Worm (Caenorhabditis elegans): ENCODE data around the gene F38B2.6.

Gene F38B2.6

DNA sequence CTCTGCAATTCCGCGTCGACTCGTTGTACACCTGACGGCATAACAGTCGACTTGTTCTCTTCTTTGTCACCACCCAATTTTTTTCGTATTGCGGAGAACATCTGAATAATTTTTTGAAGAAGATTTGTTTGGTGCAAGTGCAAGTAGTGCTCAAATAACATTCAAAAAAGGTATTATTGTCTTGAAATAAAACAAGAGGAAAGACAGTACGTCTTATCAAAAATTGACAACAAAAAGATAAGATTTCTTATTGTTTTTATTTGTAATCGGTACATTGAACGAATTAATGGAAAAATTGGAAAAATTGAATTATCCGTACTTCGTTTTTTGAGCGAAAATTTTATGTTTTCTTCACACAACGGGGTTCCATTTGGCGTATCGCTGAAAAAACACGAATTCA, 24.7 kb upstream of the F38B2.6 start, which contains the start of gene F08G12.1:
Gene F08G12.1 (minus strand): TSS at position 101 of the 400 bp plus-strand sequence.
- TF ChIP-seq nhr-77 (tag; optimal IDR thresholded peaks at IDR 0.05) (no peak), elt-1 (tag; optimal IDR thresholded peaks at IDR 0.05) (no peak), lsy-2 (tag; optimal IDR thresholded peaks at IDR 0.05) (no peak), nhr-23 (tag; optimal IDR thresholded peaks at IDR 0.05) (no peak), ZK546.5 (tag; optimal IDR thresholded peaks at IDR 0.05) (no peak), ceh-82 (tag; optimal IDR thresholded peaks at IDR 0.05) (no peak), peb-1 (tag; optimal IDR thresholded peaks at IDR 0.05) (no peak), lin-11 (tag; optimal IDR thresholded peaks at IDR 0.05) (no peak), aly-2 (tag; optimal IDR thresholded peaks at IDR 0.05) (no peak), nhr-21 (tag; optimal IDR thresholded peaks at IDR 0.05) (no peak), zag-1 (tag; optimal IDR thresholded peaks at IDR 0.05) (no peak), sma-9 (GFP tag; optimal IDR thresholded peaks at IDR 0.05) (no peak), sma-9 (tag; optimal IDR thresholded peaks at IDR 0.05) (no peak), crh-2 (tag; optimal IDR thresholded peaks at IDR 0.05) (no peak)

DNA sequence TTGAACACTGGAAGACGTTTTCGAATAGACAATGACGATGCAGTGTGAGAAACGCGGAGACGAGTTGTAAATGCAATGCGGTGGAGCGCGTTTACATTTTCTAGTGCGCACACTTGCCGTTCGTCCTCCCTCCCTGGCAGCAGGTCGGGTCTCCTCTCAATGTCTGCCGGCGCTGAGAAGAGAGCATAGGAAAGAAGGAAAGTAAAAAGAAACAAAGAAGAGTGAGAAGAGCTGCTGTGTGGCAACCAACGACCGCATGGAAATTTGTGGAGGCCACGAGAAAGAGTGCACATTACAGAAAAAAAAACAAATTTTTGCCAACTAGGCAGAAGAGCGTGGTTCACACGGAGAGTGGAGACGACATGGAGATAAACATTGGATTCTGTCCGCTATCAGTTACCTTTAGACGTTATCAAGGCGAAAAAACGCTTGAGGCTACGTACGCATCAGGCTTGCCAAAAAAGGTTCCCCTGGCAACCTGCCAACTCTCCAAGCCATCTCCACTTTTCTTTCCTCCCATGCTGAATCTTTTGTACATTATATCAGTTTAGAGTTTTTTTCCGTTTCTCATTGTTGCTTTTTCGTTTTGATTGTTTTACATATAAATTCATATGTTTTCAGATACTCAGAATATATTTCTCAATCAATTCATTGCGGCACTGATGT, 18.7 kb upstream of the F38B2.6 start, which contains the start of the genes snrp-40.1 and F08G12.3:
Gene snrp-40.1 (minus strand): TSS at position 143 of the 666 bp plus-strand sequence.
Gene F08G12.3 (plus strand): TSS at position 616 of the 666 bp plus-strand sequence.
- TF ChIP-seq nhr-23 (tag; optimal IDR thresholded peaks at IDR 0.05): no peak
- peak; percentile 37 for TF ChIP-seq nhr-21 (tag; optimal IDR thresholded peaks at IDR 0.05)
- TF ChIP-seq elt-1 (tag; optimal IDR thresholded peaks at IDR 0.05): no peak
- TF ChIP-seq skn-1 (tag; optimal IDR thresholded peaks at IDR 0.05): no peak
- peak; percentile 86 for TF ChIP-seq fos-1 (tag; optimal IDR thresholded peaks at IDR 0.05)
- peak; percentile 18 for TF ChIP-seq nhr-6 (tag; optimal IDR thresholded peaks at IDR 0.05)
- no peak for TF ChIP-seq dmd-4 (tag; optimal IDR thresholded peaks at IDR 0.05)
- peak; percentile 87 for TF ChIP-seq unc-55 (GFP tag; optimal IDR thresholded peaks at IDR 0.05)
- TF ChIP-seq ceh-82 (tag; optimal IDR thresholded peaks at IDR 0.05): no peak
- peak; percentile 46 for TF ChIP-seq gmeb-1 (tag; optimal IDR thresholded peaks at IDR 0.05)
- TF ChIP-seq nhr-12 (tag; optimal IDR thresholded peaks at IDR 0.05): no peak
- TF ChIP-seq nhr-11 (tag; optimal IDR thresholded peaks at IDR 0.05): no peak
- peak; percentile 36 to 78 for TF ChIP-seq lsy-2 (tag; optimal IDR thresholded peaks at IDR 0.05)
- TF ChIP-seq mdl-1 (tag; optimal IDR thresholded peaks at IDR 0.05): peak; percentile 20 to 53
- peak; percentile 90 for TF ChIP-seq nhr-129 (tag; optimal IDR thresholded peaks at IDR 0.05)
- peak; percentile 59 for TF ChIP-seq mab-5 (tag; optimal IDR thresholded peaks at IDR 0.05)
- TF ChIP-seq ztf-11 (tag; optimal IDR thresholded peaks at IDR 0.05): no peak
- peak; percentile 85 for TF ChIP-seq lin-13 (GFP tag; optimal IDR thresholded peaks at IDR 0.05)
- no peak for TF ChIP-seq nhr-237 (tag; optimal IDR thresholded peaks at IDR 0.05)
- no peak for TF ChIP-seq lin-39 (tag; optimal IDR thresholded peaks at IDR 0.05)
- no peak for TF ChIP-seq blmp-1 (tag; optimal IDR thresholded peaks at IDR 0.05; ENCODE audit: insufficient read depth)
- no peak for TF ChIP-seq elt-3 (tag; optimal IDR thresholded peaks at IDR 0.05)
- peak; percentile 62 for TF ChIP-seq sem-4 (tag; optimal IDR thresholded peaks at IDR 0.05)
- TF ChIP-seq peb-1 (tag; optimal IDR thresholded peaks at IDR 0.05): peak; percentile 87
- TF ChIP-seq ztf-1 (GFP tag; conservative IDR thresholded peaks at IDR 0.05): no peak
- no peak for TF ChIP-seq egl-27 (tag; optimal IDR thresholded peaks at IDR 0.05)
- TF ChIP-seq sma-3 (GFP tag; optimal IDR thresholded peaks at IDR 0.05): peak; percentile 59
- peak; percentile 61 for TF ChIP-seq lin-11 (tag; optimal IDR thresholded peaks at IDR 0.05)
- peak; percentile 89 for TF ChIP-seq crh-2 (tag; optimal IDR thresholded peaks at IDR 0.05)
- TF ChIP-seq ztf-4 (tag; optimal IDR thresholded peaks at IDR 0.05): peak; percentile 59
- TF ChIP-seq mbf-1 (tag; optimal IDR thresholded peaks at IDR 0.05): no peak
- TF ChIP-seq nhr-10 (tag; optimal IDR thresholded peaks at IDR 0.05): no peak
- no peak for TF ChIP-seq unc-62 (GFP tag; optimal IDR thresholded peaks at IDR 0.05)
- peak; percentile 72 for TF ChIP-seq snpc-4 (tag; optimal IDR thresholded peaks at IDR 0.05)
- TF ChIP-seq ceh-16 (tag; optimal IDR thresholded peaks at IDR 0.05): no peak
- peak; percentile 71 for TF ChIP-seq zag-1 (tag; optimal IDR thresholded peaks at IDR 0.05)
- peak; percentile 31 for TF ChIP-seq Y55F3AM.14 (GFP tag; optimal IDR thresholded peaks at IDR 0.05)
- TF ChIP-seq nhr-25 (tag; optimal IDR thresholded peaks at IDR 0.05): peak; percentile 78
- no peak for TF ChIP-seq ZK546.5 (tag; optimal IDR thresholded peaks at IDR 0.05)
- no peak for TF ChIP-seq unc-39 (tag; optimal IDR thresholded peaks at IDR 0.05)
- no peak for TF ChIP-seq ama-1 (optimal IDR thresholded peaks at IDR 0.05)
- TF ChIP-seq F13H6.1 (tag; optimal IDR thresholded peaks at IDR 0.05): peak; percentile 89
- TF ChIP-seq C34F6.9 (tag; optimal IDR thresholded peaks at IDR 0.05): peak; percentile 94
- TF ChIP-seq R02D3.7 (tag; optimal IDR thresholded peaks at IDR 0.05): no peak
- TF ChIP-seq aly-2 (tag; optimal IDR thresholded peaks at IDR 0.05): no peak
- TF ChIP-seq nhr-77 (tag; optimal IDR thresholded peaks at IDR 0.05): no peak
- TF ChIP-seq alr-1 (tag; optimal IDR thresholded peaks at IDR 0.05): no peak
- peak; percentile 82 for TF ChIP-seq sma-9 (GFP tag; optimal IDR thresholded peaks at IDR 0.05)
- no peak for TF ChIP-seq sma-9 (tag; optimal IDR thresholded peaks at IDR 0.05)

Measured in whole organism, L2 larva.